Worm (Caenorhabditis elegans): ENCODE data around the gene R07E5.5.

ce11 chrIII:4356384-4356783 is 40.8 kb upstream of the R07E5.5 start, which contains the start of gene mnp-1:
- TF ChIP-seq him-1 (tag; optimal IDR thresholded peaks at IDR 0.05) (no peak), dao-5 (tag; optimal IDR thresholded peaks at IDR 0.05) (no peak), W03F9.2 (tag; optimal IDR thresholded peaks at IDR 0.05) (no peak)
